Fruit fly (Drosophila melanogaster): ENCODE results near the gene CG43347.

- no peak for TF ChIP-seq CG8478 (optimal IDR thresholded peaks at IDR 0.05)
- TF ChIP-seq usp (GFP tag; optimal IDR thresholded peaks at IDR 0.05): no peak
- TF ChIP-seq psq (optimal IDR thresholded peaks at IDR 0.05): no peak
- TF ChIP-seq EcR (GFP tag; optimal IDR thresholded peaks at IDR 0.05): no peak
Measured at dm6 chrX:10566491-10566890, 53.5 kb downstream of the CG43347 start, which contains the start of gene CG15296.
